Fruit fly (Drosophila melanogaster): Measurements from ENCODE around the gene cocoon.

- TF ChIP-seq Myb (GFP tag; optimal IDR thresholded peaks at IDR 0.05), result no peak
- TF ChIP-seq CG9609 (GFP tag; optimal IDR thresholded peaks at IDR 0.05), result no peak
- TF ChIP-seq Hr78 (GFP tag; optimal IDR thresholded peaks at IDR 0.05), result no peak
- no peak for TF ChIP-seq zen (tag; optimal IDR thresholded peaks at IDR 0.05)
- TF ChIP-seq klu (GFP tag; IDR thresholded peaks at IDR 0.05), result no peak
- TF ChIP-seq Max (GFP tag; optimal IDR thresholded peaks at IDR 0.05), result no peak
- no peak for TF ChIP-seq kah (GFP tag; optimal IDR thresholded peaks at IDR 0.05)
- no peak for TF ChIP-seq CG8290 (GFP tag; optimal IDR thresholded peaks at IDR 0.05)
- no peak for TF ChIP-seq CG8290 (tag; optimal IDR thresholded peaks at IDR 0.05)
- no peak for TF ChIP-seq CG2129 (GFP tag; IDR thresholded peaks at IDR 0.05; ENCODE audit: partially characterized antibody)
- no peak for TF ChIP-seq br (optimal IDR thresholded peaks at IDR 0.05)
- TF ChIP-seq CG17385 (GFP tag; optimal IDR thresholded peaks at IDR 0.05), result no peak
These were observed 21.5 kb upstream of the cocoon start, which contains the start of gene CG12355 for dm6 chr3L:15495449-15495848.
